Worm (Caenorhabditis elegans) whole organism, young adult: ENCODE data around the gene Y17G7B.18.

ENCODE experiments used
- B0035.1 ChIP-seq: sonication (generic microtip); optimal IDR thresholded peaks from 2 replicates; lab custom pipeline; 2016; ENCODE audit warnings: missing genetic modification characterization, mild to moderate bottlenecking, missing compliant biosample characterization, missing genotype, missing genetic modification reagents
- F10E7.11 ChIP-seq: sonication (generic microtip); optimal IDR thresholded peaks from 2 replicates; lab custom pipeline; 2017; ENCODE audit warnings: mild to moderate bottlenecking, missing genetic modification characterization, moderate library complexity, missing compliant biosample characterization
- F57C9.4 ChIP-seq: sonication (generic microtip); optimal IDR thresholded peaks from 2 replicates; lab custom pipeline; 2017; ENCODE audit warnings: mild to moderate bottlenecking, missing genetic modification characterization, missing compliant biosample characterization
- ama-1 ChIP-seq, 3 experiments: fragments of 150-350 bp in 1 of 3; sonication (generic microtip) in 2 of 3; optimal IDR thresholded peaks; 2 replicates each; lab custom pipeline; 2014 to 2018; ENCODE audit warnings: missing biosample characterization in 2 of 3, missing genetic modification characterization in 2 of 3, missing genetic modification reagents in 2 of 3
- bed-1 ChIP-seq: fragments of 200-800 bp; sonication (Bioruptor generic); IDR thresholded peaks from 2 replicates; pipeline ENCODE4 v1.3.6; 2022; ENCODE audit warnings: missing genetic modification reagents, missing genetic modification characterization, missing compliant biosample characterization
- cebp-1 ChIP-seq, 2 experiments: fragments of 200-800 bp in 1 of 2; sonication (Bioruptor generic) in 1 of 2; sonication (generic microtip) in 1 of 2; IDR thresholded peaks in 1 of 2; optimal IDR thresholded peaks in 1 of 2; 2 replicates each; pipeline versions ENCODE4 v1.3.6 to Lab custom; 2017 to 2022; ENCODE audit warnings: missing compliant biosample characterization in 2 of 2, missing genetic modification characterization in 2 of 2, mild to moderate bottlenecking in 1 of 2, missing genetic modification reagents in 1 of 2, moderate library complexity in 1 of 2
- efl-1 ChIP-seq: fragments of 150-350 bp; optimal IDR thresholded peaks from 2 replicates; lab custom pipeline; 2014; ENCODE audit warnings: missing biosample characterization, missing genetic modification reagents, missing genetic modification characterization
- egrh-3 ChIP-seq: fragments of 200-800 bp; sonication (Bioruptor generic); IDR thresholded peaks from 2 replicates; pipeline ENCODE4 v1.3.6; 2022; ENCODE audit warnings: missing genetic modification reagents, missing genetic modification characterization, missing compliant biosample characterization
- hmg-1.2 ChIP-seq: fragments of 200-800 bp; sonication (Bioruptor generic); IDR thresholded peaks from 2 replicates; pipeline ENCODE4 v1.3.6; 2022; ENCODE audit warnings: missing genetic modification reagents, missing genetic modification characterization, missing compliant biosample characterization
- lin-26 ChIP-seq: fragments of 200-800 bp; sonication (Bioruptor generic); IDR thresholded peaks from 2 replicates; pipeline ENCODE4 v1.3.6; 2022; ENCODE audit warnings: missing genetic modification reagents, missing genetic modification characterization, missing compliant biosample characterization
- lir-1 ChIP-seq: fragments of 200-800 bp; sonication (Bioruptor generic); conservative IDR thresholded peaks from 2 replicates; pipeline ENCODE4 v1.3.6; 2022; ENCODE audit warnings: missing genetic modification reagents, missing genetic modification characterization, missing compliant biosample characterization
- rec-8 ChIP-seq, 2 experiments: sonication (generic microtip); optimal IDR thresholded peaks; 2 replicates each; lab custom pipeline; 2016; ENCODE audit warnings: mild to moderate bottlenecking in 2 of 2, missing genetic modification characterization in 2 of 2, missing genetic modification reagents in 2 of 2, missing genotype in 2 of 2, missing biosample characterization in 1 of 2, missing compliant biosample characterization in 1 of 2, moderate library complexity in 1 of 2
- repo-1 ChIP-seq: sonication (generic microtip); optimal IDR thresholded peaks from 2 replicates; lab custom pipeline; 2017; ENCODE audit warnings: mild to moderate bottlenecking, missing genetic modification characterization, missing compliant biosample characterization
- somi-1 ChIP-seq: fragments of 200-800 bp; sonication (Bioruptor generic); optimal IDR thresholded peaks from 2 replicates; lab custom pipeline; 2018; ENCODE audit warnings: mild to moderate bottlenecking, missing genetic modification characterization, missing compliant biosample characterization

DNA sequence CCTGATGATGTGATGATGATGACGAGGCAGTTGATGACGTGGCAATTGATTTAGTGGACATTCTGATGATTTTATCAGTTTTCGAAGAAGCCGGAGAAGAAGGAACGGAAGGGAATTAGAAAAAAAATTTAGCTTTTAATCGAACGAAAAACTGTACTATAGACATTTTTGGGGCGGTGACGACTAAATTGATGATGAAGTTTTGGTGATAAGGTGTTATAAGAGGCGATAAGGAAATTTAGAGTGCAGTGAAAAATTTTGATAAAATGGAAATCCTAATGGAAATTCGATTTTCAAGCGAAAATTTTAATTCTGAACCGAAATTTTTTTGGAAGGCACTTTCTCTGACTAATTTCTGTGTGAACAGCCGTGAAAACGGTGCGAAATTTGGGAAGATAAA is 27.6 kb downstream of the Y17G7B.18 start:
- TF ChIP-seq lir-1 (GFP tag; lab: Robert Waterston, UW) (no peak), somi-1 (GFP tag; lab: Kevin White, UChicago) (no peak), F57C9.4 (tag; lab: Kevin White, UChicago) (no peak), rec-8 (tag; optimal IDR thresholded peaks at IDR 0.05; lab: Kevin White, UChicago) (no peak), ama-1 (optimal IDR thresholded peaks at IDR 0.05; lab: Kevin White, UChicago) (no peak), ama-1 (GFP tag; optimal IDR thresholded peaks at IDR 0.05; lab: Kevin White, UChicago) (no peak), lin-26 (GFP tag; lab: Robert Waterston, UW) (no peak), repo-1 (tag; lab: Kevin White, UChicago) (no peak), efl-1 (GFP tag; lab: Kevin White, UChicago) (no peak), F10E7.11 (tag; lab: Kevin White, UChicago) (no peak), egrh-3 (GFP tag; lab: Robert Waterston, UW) (no peak), cebp-1 (GFP tag; IDR thresholded peaks at IDR 0.05; lab: Robert Waterston, UW) (no peak), cebp-1 (tag; optimal IDR thresholded peaks at IDR 0.05; lab: Kevin White, UChicago) (no peak), B0035.1 (tag; lab: Kevin White, UChicago) (no peak), bed-1 (GFP tag; lab: Robert Waterston, UW) (no peak), hmg-1.2 (GFP tag; lab: Robert Waterston, UW) (no peak)
